Worm (Caenorhabditis elegans): ENCODE data around the gene F35E12.9.

F35E12.9 gene

ce11 chrV:13787225-13787898, 42.4 kb upstream of the F35E12.9 start, which contains the start of the genes F53C11.4 and F53C11.5 (continued):
- peak; percentile 30 for TF ChIP-seq jun-1 (tag; optimal IDR thresholded peaks at IDR 0.05)
- TF ChIP-seq zip-4 (GFP tag; optimal IDR thresholded peaks at IDR 0.05), result no peak
- no peak for TF ChIP-seq nhr-28 (tag; optimal IDR thresholded peaks at IDR 0.05)
- peak in 1 of 2 experiments; percentile 39 for TF ChIP-seq lin-35 (GFP tag; optimal IDR thresholded peaks at IDR 0.05)
- TF ChIP-seq sox-4 (tag; optimal IDR thresholded peaks at IDR 0.05), result no peak
- TF ChIP-seq mdl-1 (tag; optimal IDR thresholded peaks at IDR 0.05), result peak in 1 of 2 experiments; percentile 39
- no peak for TF ChIP-seq fkh-10 (GFP tag; optimal IDR thresholded peaks at IDR 0.05)
- no peak for TF ChIP-seq xbp-1 (tag; optimal IDR thresholded peaks at IDR 0.05)
- TF ChIP-seq lin-14 (GFP tag; optimal IDR thresholded peaks at IDR 0.05), result no peak
- TF ChIP-seq elt-3 (tag; optimal IDR thresholded peaks at IDR 0.05), result peak in 2 of 6 experiments; percentile 31 to 40
- TF ChIP-seq nhr-71 (tag; optimal IDR thresholded peaks at IDR 0.05), result no peak
- peak; percentile 49 for TF ChIP-seq nhr-20 (tag; optimal IDR thresholded peaks at IDR 0.05)
- TF ChIP-seq ztf-11 (tag; optimal IDR thresholded peaks at IDR 0.05), result peak in 1 of 2 experiments; percentile 23
- no peak for TF ChIP-seq snpc-4 (tag; optimal IDR thresholded peaks at IDR 0.05)
- no peak for TF ChIP-seq lin-39 (tag; optimal IDR thresholded peaks at IDR 0.05)
- no peak for TF ChIP-seq isw-1 (GFP tag; IDR thresholded peaks at IDR 0.05)
- TF ChIP-seq snu-23 (GFP tag; optimal IDR thresholded peaks at IDR 0.05), result peak; percentile 17
- no peak for TF ChIP-seq aly-2 (tag; optimal IDR thresholded peaks at IDR 0.05)
- peak; percentile 34 for TF ChIP-seq rnt-1 (tag; optimal IDR thresholded peaks at IDR 0.05)
- TF ChIP-seq F16B12.6 (tag; optimal IDR thresholded peaks at IDR 0.05), result no peak
- no peak; the same call in 1 of the 2 replicates for TF ChIP-seq nhr-19 (GFP tag; conservative IDR thresholded peaks at IDR 0.05)
- peak; percentile 53 to 81 for TF ChIP-seq lsy-2 (tag; optimal IDR thresholded peaks at IDR 0.05)
- TF ChIP-seq unc-30 (tag; optimal IDR thresholded peaks at IDR 0.05), result no peak
- TF ChIP-seq pqm-1 (tag; optimal IDR thresholded peaks at IDR 0.05), result peak; percentile 23
- TF ChIP-seq lin-15B (tag; optimal IDR thresholded peaks at IDR 0.05), result no peak

DNA sequence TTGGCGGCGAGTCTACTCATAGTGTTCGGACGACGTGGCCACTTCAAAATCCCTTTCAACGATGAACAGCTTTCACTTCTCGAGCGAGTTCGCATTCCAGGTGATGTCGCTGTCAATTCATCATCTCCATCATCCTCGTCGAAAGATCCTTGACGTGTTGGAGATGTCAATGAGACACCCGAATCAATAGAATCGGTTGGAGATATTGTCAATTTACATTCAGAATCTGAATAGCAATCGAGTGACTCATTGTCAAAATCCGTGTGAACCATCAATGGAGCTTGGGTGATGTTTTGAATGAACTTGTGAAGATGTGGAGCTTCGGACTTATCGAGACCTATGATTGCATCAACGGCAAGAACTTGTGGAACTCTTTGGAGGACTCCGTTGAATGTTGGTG, 40.8 kb upstream of the F35E12.9 start:
- TF ChIP-seq snpc-4 (tag; optimal IDR thresholded peaks at IDR 0.05), result no peak
- no peak for TF ChIP-seq unc-86 (tag; optimal IDR thresholded peaks at IDR 0.05)
- no peak for TF ChIP-seq mdl-1 (tag; optimal IDR thresholded peaks at IDR 0.05)
- no peak for TF ChIP-seq hlh-4 (tag; optimal IDR thresholded peaks at IDR 0.05)
- peak; percentile 53 for TF ChIP-seq nhr-85 (tag)

DNA sequence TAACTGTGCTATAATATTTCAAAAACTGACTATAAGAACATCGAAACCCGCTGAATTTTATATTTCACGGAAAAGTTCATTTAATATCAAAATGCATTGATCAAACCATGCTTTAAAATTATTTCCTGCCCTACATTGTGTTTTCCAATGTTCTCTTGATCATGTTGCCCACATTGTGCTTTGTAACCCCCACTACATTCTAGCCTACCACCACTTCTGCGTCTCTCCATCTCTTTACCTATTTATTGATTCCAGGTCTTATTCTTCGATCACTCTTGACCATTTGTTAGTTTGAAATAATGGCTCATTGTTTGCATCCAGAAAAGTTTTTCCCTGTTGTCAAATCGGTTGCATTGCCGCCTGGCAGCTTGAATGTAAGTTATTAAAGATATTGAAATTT, 37.3 kb upstream of the F35E12.9 start, which contains the start of gene decr-1.1:
Gene decr-1.1 (plus strand): TSS at position 210 of the 400 bp plus-strand sequence.
- no peak for TF ChIP-seq ztf-4 (tag; optimal IDR thresholded peaks at IDR 0.05)
- TF ChIP-seq nhr-47 (tag; optimal IDR thresholded peaks at IDR 0.05), result no peak
- TF ChIP-seq nhr-77 (tag; optimal IDR thresholded peaks at IDR 0.05), result no peak
- TF ChIP-seq aly-2 (tag; optimal IDR thresholded peaks at IDR 0.05), result no peak
- TF ChIP-seq mep-1 (tag; optimal IDR thresholded peaks at IDR 0.05), result no peak
- peak in 1 of 2 experiments; percentile 49 for TF ChIP-seq lin-35 (GFP tag; optimal IDR thresholded peaks at IDR 0.05)
- peak; percentile 75 for TF ChIP-seq nhr-20 (tag; optimal IDR thresholded peaks at IDR 0.05)
- TF ChIP-seq ceh-90 (tag; optimal IDR thresholded peaks at IDR 0.05), result no peak
- TF ChIP-seq snu-23 (GFP tag; optimal IDR thresholded peaks at IDR 0.05), result peak; percentile 10
- no peak for TF ChIP-seq lin-15B (tag; optimal IDR thresholded peaks at IDR 0.05)
- peak; percentile 40 for TF ChIP-seq nhr-71 (tag; optimal IDR thresholded peaks at IDR 0.05)
- no peak for TF ChIP-seq C34B4.2 (tag; optimal IDR thresholded peaks at IDR 0.05)
- no peak for TF ChIP-seq nhr-237 (tag; optimal IDR thresholded peaks at IDR 0.05)
- no peak for TF ChIP-seq egl-27 (tag; optimal IDR thresholded peaks at IDR 0.05)
- no peak for TF ChIP-seq lin-14 (GFP tag; optimal IDR thresholded peaks at IDR 0.05)
- TF ChIP-seq sup-37 (GFP tag; optimal IDR thresholded peaks at IDR 0.05), result no peak
- no peak for TF ChIP-seq nhr-28 (tag; optimal IDR thresholded peaks at IDR 0.05)
- TF ChIP-seq rnt-1 (tag; optimal IDR thresholded peaks at IDR 0.05), result peak; percentile 11
